Worm (Caenorhabditis elegans) whole organism, L1 larva: ENCODE results near the gene C42D8.1.

Experiments used
- alr-1 ChIP-seq: fragments of 200-800 bp; sonication (Bioruptor generic); optimal IDR thresholded peaks from 2 replicates; lab custom pipeline; 2018; ENCODE audit warnings: borderline replicate concordance, mild to moderate bottlenecking, missing genetic modification characterization, missing compliant biosample characterization
- lin-39 ChIP-seq: fragments of 150-350 bp; optimal IDR thresholded peaks from 2 replicates; lab custom pipeline; 2014; ENCODE audit warnings: missing biosample characterization, missing genetic modification reagents, missing genetic modification characterization
- nhr-12 ChIP-seq: sonication (generic microtip); optimal IDR thresholded peaks from 2 replicates; lab custom pipeline; 2017; ENCODE audit warnings: missing biosample characterization, missing genetic modification characterization
- unc-130 ChIP-seq: fragments of 150-350 bp; optimal IDR thresholded peaks from 2 replicates; lab custom pipeline; 2017; ENCODE audit warnings: missing biosample characterization, missing genetic modification characterization, inconsistent platforms
- unc-62 ChIP-seq: fragments of 150-350 bp; optimal IDR thresholded peaks from 2 replicates; lab custom pipeline; 2014; ENCODE audit warnings: missing biosample characterization, missing genetic modification reagents, missing genetic modification characterization

DNA sequence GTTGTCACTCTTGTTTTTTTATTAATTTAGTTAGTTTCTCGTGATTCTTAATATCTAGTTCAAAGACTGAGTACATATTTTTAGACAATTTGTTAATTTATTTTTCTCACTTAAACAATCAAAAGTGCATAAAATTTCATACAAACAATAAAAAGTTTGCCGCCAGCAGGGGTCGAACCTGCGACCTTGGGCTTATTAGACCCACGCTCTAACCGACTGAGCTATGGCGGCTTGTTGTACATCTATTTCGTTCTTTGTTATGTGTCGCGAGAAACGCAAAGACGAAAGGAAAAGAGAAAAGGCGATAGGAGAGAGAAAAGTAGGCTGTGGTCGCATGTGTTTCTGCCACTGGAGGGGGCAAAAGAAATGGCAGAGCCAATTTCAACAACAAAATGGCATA, 23.8 kb upstream of the C42D8.1 start:
- no peak for TF ChIP-seq nhr-12 (tag; lab: Kevin White, UChicago)
- TF ChIP-seq alr-1 (tag; lab: Kevin White, UChicago): no peak
- TF ChIP-seq unc-62 (GFP tag; lab: Kevin White, UChicago): peak; percentile 13
- TF ChIP-seq lin-39 (tag; lab: Kevin White, UChicago): no peak
- TF ChIP-seq unc-130 (tag; lab: Kevin White, UChicago): peak; percentile 48
